Fruit fly (Drosophila melanogaster) ovary, adult (tissue): ENCODE data around the gene Cht7.

ENCODE experiments used
- CG17801 ChIP-seq: fragments of 200-800 bp; optimal IDR thresholded peaks from 2 replicates; lab custom pipeline; 2019; ENCODE audit warnings: missing biosample characterization, mild to moderate bottlenecking, missing genetic modification characterization, moderate library complexity; ENCODE audit not compliant: partially characterized antibody

Cht7 gene

DNA sequence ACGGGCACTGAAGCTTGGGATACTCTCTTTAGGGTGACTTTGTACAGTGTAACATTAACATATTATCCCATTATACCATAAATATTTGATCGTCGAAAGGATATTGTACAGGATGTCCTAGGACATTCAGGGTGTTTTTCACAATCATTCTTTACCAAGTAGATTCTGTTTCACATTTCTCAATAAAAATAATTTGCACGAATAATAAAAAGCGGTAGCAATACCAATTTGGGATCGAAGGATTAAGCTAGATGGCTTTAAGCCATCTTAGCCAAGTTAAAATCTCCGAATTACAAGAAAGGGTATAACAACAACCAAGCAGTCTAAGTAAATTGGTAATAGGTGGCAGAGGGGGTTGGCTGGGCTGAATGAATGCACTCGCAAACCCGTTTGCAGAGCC lies 32.4 kb downstream of the Cht7 start:
- no peak for TF ChIP-seq CG17801 (GFP tag; lab: Kevin White, UChicago)

DNA sequence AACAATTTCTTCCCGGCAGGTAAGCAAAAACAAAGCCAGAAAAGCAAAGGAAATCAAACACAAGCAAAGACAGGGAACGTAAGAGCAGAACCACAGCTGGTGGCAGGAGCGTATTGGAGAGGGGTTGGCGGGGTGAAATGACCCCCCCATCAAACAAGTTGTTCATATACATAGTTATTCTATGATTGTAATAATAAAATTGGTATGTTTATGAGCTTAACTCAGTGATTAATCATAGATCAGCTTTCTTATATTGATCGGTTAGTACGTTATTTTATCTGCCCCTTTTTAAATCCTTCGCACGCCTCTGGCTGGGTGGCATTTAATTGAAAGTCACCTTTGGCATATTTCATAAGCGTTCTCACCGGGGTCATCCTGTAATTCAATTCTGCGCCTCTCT lies 33.3 kb downstream of the Cht7 start:
- TF ChIP-seq CG17801 (GFP tag; lab: Kevin White, UChicago) = no peak

DNA sequence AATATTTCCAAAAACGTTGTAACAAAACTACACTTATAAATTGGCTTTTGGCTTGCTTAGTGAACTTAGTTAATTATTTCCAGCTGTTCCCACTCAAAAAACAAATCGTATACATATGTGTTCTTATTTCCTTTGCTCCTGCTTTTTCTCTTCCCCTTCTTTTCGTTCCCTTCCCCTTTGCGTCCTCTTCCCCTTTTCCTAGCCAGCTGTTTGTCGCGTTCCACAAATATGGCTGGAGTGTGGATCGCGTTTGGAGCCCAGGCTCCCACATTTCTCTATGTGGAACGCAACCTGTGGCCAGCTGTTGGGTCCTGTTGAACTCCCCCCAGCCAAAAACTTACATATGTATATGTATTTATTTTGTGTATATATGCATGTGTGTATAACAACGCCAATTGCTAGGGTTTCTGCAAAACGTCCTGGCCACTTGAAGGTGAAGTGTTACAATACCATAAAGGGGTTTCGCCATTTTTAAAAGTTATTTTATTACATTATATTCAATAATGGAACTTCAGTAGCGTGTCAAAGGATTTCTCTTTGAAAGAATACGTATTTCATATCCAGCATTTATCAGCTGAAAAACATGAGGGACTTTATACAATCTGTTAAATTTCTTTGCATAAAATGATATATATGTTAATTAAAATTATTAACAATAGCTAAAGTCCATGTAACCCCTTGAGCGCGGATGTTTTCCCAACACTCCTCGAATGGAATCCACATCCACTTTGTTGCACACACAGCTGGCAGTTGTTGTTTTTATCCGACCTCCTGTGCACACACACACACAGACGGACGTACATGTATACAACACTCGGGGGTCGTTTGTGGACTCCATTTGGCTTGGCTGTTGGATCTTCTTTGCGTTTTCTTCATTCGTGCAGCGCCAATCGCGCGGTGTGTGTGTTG lies 34.8 kb downstream of the Cht7 start:
- no peak for TF ChIP-seq CG17801 (GFP tag; lab: Kevin White, UChicago)

DNA sequence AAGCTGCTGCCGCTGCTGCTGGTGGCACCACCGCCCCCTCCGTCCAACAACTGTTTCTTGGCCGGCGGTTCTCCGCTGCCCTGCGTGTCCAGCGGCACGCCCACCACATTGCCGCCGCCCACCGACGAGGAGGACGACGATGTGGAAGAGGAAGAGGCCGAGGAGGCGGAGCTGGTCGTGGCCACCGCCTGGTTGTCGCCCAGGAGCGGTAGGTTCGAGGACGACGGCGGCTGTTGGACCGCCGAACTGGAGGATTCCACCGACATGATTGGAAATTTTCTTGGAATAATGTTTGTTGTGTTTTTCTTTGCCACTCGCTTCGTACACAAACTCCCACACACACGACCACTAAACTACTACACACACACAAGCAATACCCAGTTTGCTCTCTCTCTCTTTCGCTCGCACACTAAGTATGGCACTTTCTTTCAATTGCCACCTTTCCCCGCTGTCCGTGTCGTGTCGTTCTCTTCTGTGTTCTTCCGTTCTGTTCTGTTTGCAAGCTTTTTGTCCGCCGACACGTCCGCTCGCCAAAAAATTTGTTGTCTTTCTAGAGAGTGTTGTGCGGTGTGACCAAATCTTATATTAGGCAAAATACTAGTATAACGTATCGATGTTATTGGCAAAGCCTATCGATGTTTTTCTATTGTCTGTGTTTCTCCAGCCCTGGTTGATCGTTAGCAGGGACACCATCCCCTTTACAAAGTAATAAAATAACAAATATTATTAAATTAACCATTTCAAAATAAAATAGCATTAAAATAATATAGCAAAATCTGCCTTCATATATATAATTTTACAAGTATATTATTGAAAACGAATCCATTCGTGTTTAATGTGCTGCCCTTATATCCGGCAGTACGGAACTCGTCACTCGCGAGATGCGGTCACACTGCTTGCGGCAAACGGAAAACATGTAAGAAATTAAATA lies 36.2 kb downstream of the Cht7 start, which contains the start of the genes CG32486 and PAN3:
Gene CG32486 (minus strand): TSS at position 566 of the 931 bp plus-strand sequence.
Gene PAN3 (plus strand): TSS at position 860 of the 931 bp plus-strand sequence.
- TF ChIP-seq CG17801 (GFP tag; lab: Kevin White, UChicago) = peak; percentile 83

DNA sequence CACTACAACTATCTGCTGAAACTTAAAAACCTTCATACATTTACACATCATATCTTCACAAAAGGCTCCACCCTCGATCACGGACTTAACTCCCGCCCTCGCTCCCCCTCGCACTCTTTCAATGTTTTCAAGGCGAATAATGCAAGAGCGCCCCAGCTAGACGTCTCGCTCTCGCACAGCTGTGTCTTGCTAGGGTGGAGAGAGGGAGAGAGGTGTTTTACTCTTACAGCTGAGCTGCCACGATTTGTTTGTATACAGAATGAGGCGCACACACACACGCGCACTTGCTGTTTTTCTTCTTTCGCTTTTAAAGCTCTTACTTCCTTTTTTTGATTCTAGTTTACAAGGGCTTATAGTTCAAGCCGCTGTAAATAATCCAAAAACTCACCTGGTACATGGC lies 37.0 kb downstream of the Cht7 start:
- no peak for TF ChIP-seq CG17801 (GFP tag; lab: Kevin White, UChicago)

DNA sequence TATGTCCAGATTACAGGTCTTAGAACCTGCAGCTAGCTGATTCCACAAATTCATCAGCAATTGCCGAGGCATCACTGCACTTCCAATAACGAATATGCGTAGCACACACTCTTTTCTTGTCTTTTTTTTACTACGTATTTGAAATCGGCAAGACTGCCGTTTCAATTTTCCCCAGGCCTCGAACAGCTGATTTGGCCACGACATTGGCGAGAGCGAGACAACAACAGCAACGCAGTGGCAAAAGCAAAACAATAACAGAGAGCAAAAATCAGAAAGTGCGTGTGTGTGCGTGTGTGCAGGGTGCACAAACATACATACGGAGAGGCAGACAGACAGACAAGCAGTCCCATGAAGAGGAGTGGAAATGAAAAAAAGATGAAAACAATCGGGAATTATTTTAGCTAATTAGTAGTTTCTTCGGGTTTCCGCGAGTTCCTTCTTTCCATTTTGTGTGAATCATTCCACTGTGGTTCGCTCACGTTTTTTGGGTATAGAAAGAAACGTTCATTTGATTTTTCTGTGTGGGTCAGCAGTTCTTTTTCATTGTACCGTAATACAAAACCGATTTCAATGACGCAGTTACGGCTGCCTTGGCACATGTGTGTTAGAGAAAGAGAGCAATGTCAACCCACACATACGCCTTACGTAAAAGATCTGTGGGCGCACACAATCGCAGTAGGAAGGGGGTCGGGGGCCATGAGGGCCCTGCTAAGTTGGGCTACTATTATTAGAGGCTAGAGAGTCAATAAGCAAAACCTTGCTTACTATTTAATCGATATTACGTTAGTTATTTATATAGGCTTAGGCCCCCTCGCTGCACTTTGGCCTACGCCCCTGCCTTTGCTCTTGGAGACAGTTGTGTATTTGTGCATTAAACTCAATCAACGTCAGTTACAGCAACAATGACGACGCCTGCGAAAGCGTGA lies 46.4 kb downstream of the Cht7 start:
- TF ChIP-seq CG17801 (GFP tag; lab: Kevin White, UChicago) = peak; percentile 99

DNA sequence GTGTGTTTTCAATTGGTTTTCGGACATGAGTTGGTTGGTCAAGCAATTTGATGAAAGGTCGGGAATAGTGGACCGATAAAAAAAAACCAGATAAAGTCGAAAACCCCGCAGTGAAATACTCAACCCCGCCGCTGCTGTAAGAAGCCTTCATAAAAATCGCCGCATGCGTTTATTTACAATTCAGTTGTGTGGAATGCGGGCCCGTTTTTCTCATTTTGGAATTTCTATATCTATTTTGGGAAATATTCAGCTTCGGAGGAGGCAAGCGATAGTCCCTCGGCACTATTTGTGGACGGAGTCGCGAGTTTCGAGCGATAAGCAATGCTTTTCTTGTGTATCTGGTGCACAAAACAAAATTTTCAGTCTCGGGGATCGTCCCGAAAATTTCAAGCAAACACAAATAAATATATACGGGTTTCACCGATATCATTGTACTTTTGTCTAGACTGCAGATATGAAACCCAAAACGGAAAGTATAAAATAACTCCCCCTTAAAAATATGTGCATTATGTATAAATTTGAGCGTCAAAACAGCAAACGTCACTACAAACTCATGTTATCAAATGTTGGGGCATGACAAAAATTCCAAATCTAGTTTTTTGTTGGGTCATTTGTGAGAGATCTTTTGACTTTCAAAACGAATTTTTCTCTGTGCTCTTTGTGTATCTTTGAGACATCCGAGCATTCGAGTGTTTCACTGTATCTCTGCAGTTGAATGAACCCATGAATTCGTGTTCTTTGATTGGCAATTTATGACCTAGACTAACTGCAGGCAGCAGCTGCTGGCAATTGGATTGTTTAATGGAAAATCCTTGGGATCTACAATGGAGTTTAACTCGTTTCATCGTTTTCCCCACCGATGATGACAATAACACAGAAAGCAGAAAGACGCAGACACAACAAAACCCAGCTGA lies 47.5 kb downstream of the Cht7 start:
- TF ChIP-seq CG17801 (GFP tag; lab: Kevin White, UChicago) = no peak

DNA sequence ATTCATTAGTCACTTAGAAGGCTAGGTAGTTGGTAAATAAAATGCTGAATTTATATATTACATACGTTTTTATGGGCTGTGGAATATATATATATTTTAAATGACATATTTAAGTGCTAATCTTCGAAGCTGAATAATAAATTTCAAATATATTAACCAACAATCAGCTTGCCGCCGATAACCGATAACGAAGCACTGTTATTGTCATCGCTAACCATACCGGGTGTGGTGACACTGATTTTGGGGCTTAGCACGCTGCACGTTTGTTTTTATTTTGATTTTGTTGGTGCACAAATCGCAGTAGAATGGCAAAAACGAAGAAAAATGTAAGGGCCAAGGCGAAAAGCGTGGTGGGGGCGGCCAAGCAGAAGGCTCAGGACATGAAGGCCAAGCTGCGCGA lies 51.9 kb downstream of the Cht7 start, which contains the start of gene CG16753:
Gene CG16753 (plus strand): TSS at position 229 of the 400 bp plus-strand sequence.
- peak; percentile 1 for TF ChIP-seq CG17801 (GFP tag; lab: Kevin White, UChicago)

DNA sequence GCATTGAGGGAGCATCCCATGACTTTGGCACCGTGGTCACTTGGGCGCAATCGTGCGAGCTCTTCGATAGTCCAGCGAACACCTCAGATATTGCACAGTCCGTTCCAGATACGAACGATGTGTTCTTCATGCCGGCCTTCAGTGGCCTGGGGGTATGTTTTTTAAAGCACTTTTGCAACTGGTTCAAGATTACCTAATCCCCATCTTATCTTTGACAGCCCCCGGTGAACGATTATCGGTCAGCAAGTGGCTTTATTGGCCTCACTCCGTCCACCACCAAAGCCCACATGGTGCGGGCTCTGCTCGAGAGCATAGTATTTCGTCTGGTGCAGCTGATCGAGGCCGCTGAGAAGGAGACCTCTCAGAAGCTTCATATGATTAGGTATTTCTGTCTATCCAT lies 52.7 kb downstream of the Cht7 start:
- no peak for TF ChIP-seq CG17801 (GFP tag; lab: Kevin White, UChicago)

DNA sequence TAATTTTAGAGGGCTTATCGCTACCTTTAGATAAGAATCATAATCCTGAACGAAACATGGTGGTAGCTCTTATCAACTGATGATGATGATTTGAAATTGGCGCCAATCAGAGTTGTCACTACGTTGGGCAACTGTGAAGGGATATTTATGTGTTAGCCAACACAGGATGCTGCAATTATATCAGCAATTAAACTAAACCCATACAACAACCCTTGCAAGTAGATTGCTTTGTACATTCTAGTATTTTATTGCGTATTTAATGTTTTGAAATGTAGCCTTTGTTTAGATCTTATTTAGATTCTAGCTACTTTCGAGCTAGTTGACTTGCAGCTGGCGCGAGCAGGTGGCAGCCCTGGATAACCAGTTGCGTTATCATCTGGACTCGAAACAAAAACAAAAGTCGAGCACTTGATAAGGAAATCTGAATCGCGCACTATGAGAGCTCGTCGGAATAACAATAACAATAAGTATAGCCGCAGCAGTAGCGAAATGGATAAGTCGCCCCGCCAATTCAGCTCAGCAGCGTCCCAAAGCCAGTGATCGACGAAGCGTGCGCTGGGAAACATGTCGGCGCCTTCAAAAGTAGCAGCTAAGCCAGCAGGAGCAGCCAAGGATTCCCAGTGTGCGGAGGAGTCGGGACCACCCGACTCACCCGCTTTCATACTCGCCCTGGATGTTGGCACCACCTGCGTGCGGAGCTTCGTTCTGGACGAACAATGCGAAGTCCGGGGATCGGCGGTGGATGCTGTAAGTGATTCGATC lies 54.5 kb downstream of the Cht7 start, which contains the start of gene CG1271:
Gene CG1271 (plus strand): TSS at position 405 of the 762 bp plus-strand sequence.
- peak; percentile 54 for TF ChIP-seq CG17801 (GFP tag; lab: Kevin White, UChicago)

DNA sequence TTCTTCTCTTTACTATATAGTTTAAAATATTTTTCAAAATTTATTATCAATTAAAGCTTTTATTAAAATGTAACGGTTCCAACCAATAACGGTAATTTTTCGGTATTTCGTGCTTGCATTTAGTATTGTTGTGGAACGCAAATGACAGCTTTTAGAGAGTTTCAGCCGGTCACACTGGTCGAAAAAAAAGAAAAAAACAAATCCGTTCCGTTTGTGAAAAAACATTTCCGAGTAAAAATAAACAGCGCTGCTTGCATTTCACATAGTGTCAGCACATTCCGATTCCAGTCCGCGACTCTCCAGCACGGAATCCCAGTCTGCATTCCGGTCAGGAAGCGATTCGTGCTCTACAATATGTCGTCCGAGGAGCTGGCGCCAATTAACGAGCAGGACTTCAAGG lies 56.6 kb downstream of the Cht7 start, which contains the start of gene CG32485:
Gene CG32485 (plus strand): TSS at position 139 of the 400 bp plus-strand sequence.
- peak; percentile 86 for TF ChIP-seq CG17801 (GFP tag; lab: Kevin White, UChicago)

DNA sequence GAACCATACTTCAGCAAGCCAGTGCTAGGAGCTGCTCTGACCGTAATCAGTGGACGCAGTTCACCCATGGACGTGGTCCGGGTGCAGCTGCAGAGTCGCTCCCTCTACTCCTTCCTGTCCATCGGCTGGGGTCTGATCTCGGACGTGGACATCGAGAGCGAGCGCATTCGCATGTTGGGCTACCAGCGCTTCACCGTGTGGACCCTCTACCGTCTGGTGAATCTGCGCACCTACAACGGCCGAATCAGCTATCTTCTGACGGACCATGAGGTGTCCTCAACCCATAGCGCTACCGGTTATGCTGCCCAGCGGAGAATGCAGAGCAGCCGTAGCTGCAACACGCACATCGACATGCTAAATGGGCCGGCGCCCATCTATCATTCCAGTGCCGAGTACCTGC lies 58.1 kb downstream of the Cht7 start:
- no peak for TF ChIP-seq CG17801 (GFP tag; lab: Kevin White, UChicago)
